Worm (Caenorhabditis elegans) whole organism, young adult: ENCODE data around the gene hlh-4.
A peak's percentile ranks its signal among the peaks of the same experiment; 100 is the strongest.

Experiments used
- D2030.7 ChIP-seq: fragments of 200-800 bp; sonication (Bioruptor generic); IDR thresholded peaks from 2 replicates; pipeline ENCODE4 v1.3.6; 2022; ENCODE audit warnings: missing genetic modification reagents, missing genetic modification characterization, missing compliant biosample characterization
- F33H1.4 ChIP-seq: fragments of 200-800 bp; sonication (Bioruptor generic); IDR thresholded peaks from 2 replicates; pipeline ENCODE4 v1.3.6; 2022; ENCODE audit warnings: missing genetic modification reagents, missing genetic modification characterization, missing compliant biosample characterization
- F55B11.4 ChIP-seq: sonication (generic microtip); optimal IDR thresholded peaks from 2 replicates; lab custom pipeline; 2016; ENCODE audit warnings: missing compliant biosample characterization, missing genetic modification characterization, borderline replicate concordance; ENCODE audit not compliant: insufficient read depth
- F57A8.1 ChIP-seq: fragments of 200-800 bp; sonication (Bioruptor generic); optimal IDR thresholded peaks from 2 replicates; lab custom pipeline; 2018; ENCODE audit warnings: mild to moderate bottlenecking, missing genetic modification characterization, moderate library complexity, missing compliant biosample characterization
- F57C9.4 ChIP-seq: sonication (generic microtip); optimal IDR thresholded peaks from 2 replicates; lab custom pipeline; 2017; ENCODE audit warnings: mild to moderate bottlenecking, missing genetic modification characterization, missing compliant biosample characterization
- ZK185.1 ChIP-seq: sonication (generic microtip); optimal IDR thresholded peaks from 2 replicates; lab custom pipeline; 2016; ENCODE audit warnings: mild to moderate bottlenecking, missing genetic modification characterization, missing compliant biosample characterization; ENCODE audit not compliant: poor library complexity, severe bottlenecking
- aptf-3 ChIP-seq: fragments of 200-800 bp; sonication (Bioruptor generic); IDR thresholded peaks from 2 replicates; pipeline ENCODE4 v1.3.6; 2022; ENCODE audit warnings: missing genetic modification characterization, missing compliant biosample characterization
- athp-1 ChIP-seq: sonication (generic microtip); optimal IDR thresholded peaks from 2 replicates; lab custom pipeline; 2017; ENCODE audit warnings: mild to moderate bottlenecking, missing genetic modification characterization, missing compliant biosample characterization
- attf-3 ChIP-seq: fragments of 200-800 bp; sonication (Bioruptor generic); conservative IDR thresholded peaks from 2 replicates; pipeline ENCODE4 v1.3.6; 2022; ENCODE audit warnings: missing genetic modification reagents, missing genetic modification characterization, missing compliant biosample characterization
- attf-5 ChIP-seq: fragments of 200-800 bp; sonication (Bioruptor generic); optimal IDR thresholded peaks from 2 replicates; lab custom pipeline; 2018; ENCODE audit warnings: mild to moderate bottlenecking, missing genetic modification characterization, missing compliant biosample characterization
- attf-6 ChIP-seq: fragments of 200-800 bp; sonication (Bioruptor generic); IDR thresholded peaks from 2 replicates; pipeline ENCODE4 v1.3.6; 2022; ENCODE audit warnings: missing genetic modification reagents, missing genetic modification characterization, missing compliant biosample characterization
- bed-1 ChIP-seq: fragments of 200-800 bp; sonication (Bioruptor generic); IDR thresholded peaks from 2 replicates; pipeline ENCODE4 v1.3.6; 2022; ENCODE audit warnings: missing genetic modification reagents, missing genetic modification characterization, missing compliant biosample characterization
- ccch-3 ChIP-seq: fragments of 200-800 bp; sonication (Bioruptor generic); optimal IDR thresholded peaks from 2 replicates; lab custom pipeline; 2018; ENCODE audit warnings: mild to moderate bottlenecking, missing genetic modification characterization, missing compliant biosample characterization
- ceh-27 ChIP-seq: fragments of 200-800 bp; sonication (Bioruptor generic); optimal IDR thresholded peaks from 2 replicates; lab custom pipeline; 2018; ENCODE audit warnings: mild to moderate bottlenecking, missing genetic modification characterization, moderate library complexity, missing compliant biosample characterization
- ceh-58 ChIP-seq: fragments of 200-800 bp; sonication (Bioruptor generic); IDR thresholded peaks from 2 replicates; pipeline ENCODE4 v1.3.6; 2022; ENCODE audit warnings: missing genetic modification characterization, missing compliant biosample characterization
- ceh-91 ChIP-seq: fragments of 200-800 bp; sonication (Bioruptor generic); IDR thresholded peaks from 2 replicates; pipeline ENCODE4 v1.3.6; 2022; ENCODE audit warnings: missing genetic modification reagents, missing genetic modification characterization, missing compliant biosample characterization
- chd-7 ChIP-seq: sonication (generic microtip); optimal IDR thresholded peaks from 2 replicates; lab custom pipeline; 2016; ENCODE audit warnings: mild to moderate bottlenecking, missing genetic modification characterization, moderate library complexity, missing compliant biosample characterization
- die-1 ChIP-seq: sonication (generic microtip); optimal IDR thresholded peaks from 2 replicates; lab custom pipeline; 2016; ENCODE audit warnings: missing genotype, mild to moderate bottlenecking, missing genetic modification characterization, missing compliant biosample characterization
- dox-1 ChIP-seq: fragments of 200-800 bp; sonication (Bioruptor generic); IDR thresholded peaks from 2 replicates; pipeline ENCODE4 v1.3.6; 2022; ENCODE audit warnings: missing genetic modification reagents, missing genetic modification characterization, missing compliant biosample characterization
- fkh-3 ChIP-seq: sonication (generic microtip); optimal IDR thresholded peaks from 2 replicates; lab custom pipeline; 2016; ENCODE audit warnings: mild to moderate bottlenecking, missing genetic modification characterization, missing compliant biosample characterization
- him-1 ChIP-seq: sonication (generic microtip); optimal IDR thresholded peaks from 2 replicates; lab custom pipeline; 2016; ENCODE audit warnings: missing genotype, missing genetic modification reagents, missing genetic modification characterization, missing compliant biosample characterization
- hmg-1.2 ChIP-seq: fragments of 200-800 bp; sonication (Bioruptor generic); IDR thresholded peaks from 2 replicates; pipeline ENCODE4 v1.3.6; 2022; ENCODE audit warnings: missing genetic modification reagents, missing genetic modification characterization, missing compliant biosample characterization
- hsf-1 ChIP-seq: fragments of 200-800 bp; sonication (Bioruptor generic); IDR thresholded peaks from 2 replicates; pipeline ENCODE4 v1.3.6; 2022; ENCODE audit warnings: missing genetic modification reagents, missing genetic modification characterization, missing compliant biosample characterization
- let-526 ChIP-seq: fragments of 200-800 bp; sonication (Bioruptor generic); IDR thresholded peaks from 2 replicates; pipeline ENCODE4 v1.3.6; 2022; ENCODE audit warnings: missing genetic modification reagents, missing genetic modification characterization, missing compliant biosample characterization
- lin-26 ChIP-seq: fragments of 200-800 bp; sonication (Bioruptor generic); IDR thresholded peaks from 2 replicates; pipeline ENCODE4 v1.3.6; 2022; ENCODE audit warnings: missing genetic modification reagents, missing genetic modification characterization, missing compliant biosample characterization
- lin-35 ChIP-seq, 3 experiments: fragments of 150-350 bp in 2 of 3; sonication (generic microtip) in 1 of 3; optimal IDR thresholded peaks; 2 replicates each; lab custom pipeline; 2014 to 2018; ENCODE audit warnings: missing biosample characterization in 3 of 3, missing genetic modification characterization in 3 of 3, missing genetic modification reagents in 3 of 3
- lin-54 ChIP-seq: fragments of 200-800 bp; sonication (Bioruptor generic); optimal IDR thresholded peaks from 2 replicates; lab custom pipeline; 2018; ENCODE audit warnings: mild to moderate bottlenecking, missing genetic modification characterization, missing compliant biosample characterization
- lsl-1 ChIP-seq: fragments of 200-800 bp; sonication (Bioruptor generic); optimal IDR thresholded peaks from 2 replicates; lab custom pipeline; 2018; ENCODE audit warnings: mild to moderate bottlenecking, missing genetic modification characterization, moderate library complexity, missing compliant biosample characterization
- madf-8 ChIP-seq: fragments of 200-800 bp; sonication (Bioruptor generic); conservative IDR thresholded peaks from 2 replicates; pipeline ENCODE4 v1.3.6; 2022; ENCODE audit warnings: missing genetic modification reagents, missing genetic modification characterization, missing compliant biosample characterization
- mcd-1 ChIP-seq: fragments of 200-800 bp; sonication (Bioruptor generic); IDR thresholded peaks from 2 replicates; pipeline ENCODE4 v1.3.6; 2022; ENCODE audit warnings: missing genetic modification reagents, missing genetic modification characterization, missing compliant biosample characterization
- mes-4 ChIP-seq: sonication (generic microtip); optimal IDR thresholded peaks from 2 replicates; lab custom pipeline; 2016; ENCODE audit warnings: missing genotype, missing genetic modification characterization, missing compliant biosample characterization
- nfya-2 ChIP-seq: fragments of 200-800 bp; sonication (Bioruptor generic); IDR thresholded peaks from 2 replicates; pipeline ENCODE4 v1.3.6; 2022; ENCODE audit warnings: missing genetic modification reagents, missing genetic modification characterization, missing compliant biosample characterization
- nhr-120 ChIP-seq: fragments of 200-800 bp; sonication (Bioruptor generic); IDR thresholded peaks from 2 replicates; pipeline ENCODE4 v1.3.6; 2022; ENCODE audit warnings: missing genetic modification characterization, missing compliant biosample characterization
- nhr-80 ChIP-seq: sonication (generic microtip); optimal IDR thresholded peaks from 2 replicates; lab custom pipeline; 2016; ENCODE audit warnings: missing genetic modification characterization, missing compliant biosample characterization
- nhr-90 ChIP-seq: sonication (generic microtip); optimal IDR thresholded peaks from 2 replicates; lab custom pipeline; 2016; ENCODE audit warnings: missing genotype, mild to moderate bottlenecking, missing genetic modification characterization, missing compliant biosample characterization
- repo-1 ChIP-seq: sonication (generic microtip); optimal IDR thresholded peaks from 2 replicates; lab custom pipeline; 2017; ENCODE audit warnings: mild to moderate bottlenecking, missing genetic modification characterization, missing compliant biosample characterization
- rpc-1 ChIP-seq, 2 experiments: fragments of 150-350 bp in 1 of 2; sonication (generic microtip) in 1 of 2; optimal IDR thresholded peaks; 2 replicates each; lab custom pipeline; 2014 to 2018; ENCODE audit warnings: missing biosample characterization in 1 of 2, missing genetic modification characterization in 1 of 2, missing genetic modification reagents in 1 of 2, missing genotype in 1 of 2
- snpc-1.1 ChIP-seq: sonication (generic microtip); optimal IDR thresholded peaks from 2 replicates; lab custom pipeline; 2017; ENCODE audit warnings: missing genetic modification characterization, mild to moderate bottlenecking, missing compliant biosample characterization, antibody characterized with exemption, moderate library complexity, missing genotype, missing genetic modification reagents; ENCODE audit not compliant: insufficient read depth
- snpc-3.4 ChIP-seq: sonication (generic microtip); optimal IDR thresholded peaks from 2 replicates; lab custom pipeline; 2017; ENCODE audit warnings: missing genetic modification characterization, mild to moderate bottlenecking, missing compliant biosample characterization, antibody characterized with exemption, moderate library complexity, missing genotype, missing genetic modification reagents
- tbp1 ChIP-seq: fragments of 200-800 bp; sonication (Bioruptor generic); optimal IDR thresholded peaks from 2 replicates; lab custom pipeline; 2018; ENCODE audit warnings: mild to moderate bottlenecking, missing genetic modification characterization, missing compliant biosample characterization
- zfh-2 ChIP-seq: fragments of 200-800 bp; sonication (Bioruptor generic); conservative IDR thresholded peaks from 2 replicates; pipeline ENCODE4 v1.3.6; 2022; ENCODE audit warnings: missing genetic modification reagents, missing genetic modification characterization, missing compliant biosample characterization
- ztf-26 ChIP-seq: sonication (generic microtip); optimal IDR thresholded peaks from 2 replicates; lab custom pipeline; 2017; ENCODE audit warnings: missing genetic modification characterization, missing compliant biosample characterization
- ztf-3 ChIP-seq: fragments of 200-800 bp; sonication (Bioruptor generic); optimal IDR thresholded peaks from 2 replicates; lab custom pipeline; 2018; ENCODE audit warnings: mild to moderate bottlenecking, missing genetic modification characterization, missing compliant biosample characterization
- ztf-6 ChIP-seq: fragments of 200-800 bp; sonication (Bioruptor generic); IDR thresholded peaks from 2 replicates; pipeline ENCODE4 v1.3.6; 2022; ENCODE audit warnings: missing genetic modification reagents, missing genetic modification characterization, missing compliant biosample characterization

The hlh-4 gene

ce11 chrIII:9746665-9747064, 7.8 kb upstream of the hlh-4 start (continued):
- TF ChIP-seq nhr-80 (tag; lab: Kevin White, UChicago), result no peak
- no peak for TF ChIP-seq ztf-3 (GFP tag; lab: Kevin White, UChicago)
- no peak for TF ChIP-seq mcd-1 (GFP tag; lab: Robert Waterston, UW)
- TF ChIP-seq tbp1 (GFP tag; lab: Kevin White, UChicago), result peak; percentile 17
- TF ChIP-seq lin-26 (GFP tag; lab: Robert Waterston, UW), result no peak
- no peak for TF ChIP-seq bed-1 (GFP tag; lab: Robert Waterston, UW)
- TF ChIP-seq attf-5 (GFP tag; lab: Kevin White, UChicago), result no peak
- no peak for TF ChIP-seq him-1 (tag; lab: Kevin White, UChicago)
- no peak for TF ChIP-seq athp-1 (tag; lab: Kevin White, UChicago)
- no peak for TF ChIP-seq fkh-3 (tag; lab: Kevin White, UChicago)
- peak; percentile 63 for TF ChIP-seq D2030.7 (GFP tag; lab: Robert Waterston, UW)
- TF ChIP-seq ztf-26 (tag; lab: Kevin White, UChicago), result no peak
- no peak for TF ChIP-seq nhr-90 (tag; lab: Kevin White, UChicago)
- peak; percentile 37 for TF ChIP-seq lin-54 (GFP tag; lab: Kevin White, UChicago)
- TF ChIP-seq ccch-3 (GFP tag; lab: Kevin White, UChicago), result no peak
- no peak for TF ChIP-seq ceh-58 (GFP tag; lab: Robert Waterston, UW)
- no peak for TF ChIP-seq ceh-27 (GFP tag; lab: Kevin White, UChicago)
- no peak for TF ChIP-seq die-1 (tag; lab: Kevin White, UChicago)
- TF ChIP-seq madf-8 (GFP tag; lab: Robert Waterston, UW), result peak; percentile 70
- TF ChIP-seq chd-7 (tag; lab: Kevin White, UChicago), result no peak
- TF ChIP-seq snpc-1.1 (tag; lab: Kevin White, UChicago), result no peak
- TF ChIP-seq dox-1 (GFP tag; lab: Robert Waterston, UW), result no peak
- no peak for TF ChIP-seq lin-35 (GFP tag; optimal IDR thresholded peaks at IDR 0.05; lab: Kevin White, UChicago)
- no peak for TF ChIP-seq nhr-120
- TF ChIP-seq ztf-6 (GFP tag; lab: Robert Waterston, UW), result no peak
- TF ChIP-seq repo-1 (tag; lab: Kevin White, UChicago), result no peak
- no peak for TF ChIP-seq aptf-3
- TF ChIP-seq F57A8.1 (GFP tag; lab: Kevin White, UChicago), result no peak
- no peak for TF ChIP-seq zfh-2 (GFP tag; lab: Robert Waterston, UW)
- no peak for TF ChIP-seq rpc-1 (optimal IDR thresholded peaks at IDR 0.05; lab: Kevin White, UChicago)
- TF ChIP-seq rpc-1 (tag; optimal IDR thresholded peaks at IDR 0.05; lab: Kevin White, UChicago), result no peak
- TF ChIP-seq ZK185.1, result no peak
- no peak for TF ChIP-seq let-526
- no peak for TF ChIP-seq F57C9.4 (tag; lab: Kevin White, UChicago)
- TF ChIP-seq mes-4, result no peak
- TF ChIP-seq hmg-1.2 (GFP tag; lab: Robert Waterston, UW), result peak; percentile 75
- no peak for TF ChIP-seq F55B11.4 (tag; lab: Kevin White, UChicago)
- peak; percentile 22 for TF ChIP-seq snpc-3.4 (tag; lab: Kevin White, UChicago)
- no peak for TF ChIP-seq attf-3 (GFP tag; lab: Robert Waterston, UW)
- TF ChIP-seq attf-6, result no peak
- TF ChIP-seq lsl-1, result peak; percentile 65
- peak; percentile 72 for TF ChIP-seq F33H1.4 (GFP tag; lab: Robert Waterston, UW)
- no peak for TF ChIP-seq nfya-2
- TF ChIP-seq ceh-91, result peak; percentile 74
- 0 out of 2 replicates have a peak, but pooled peaks have one; percentile 24 for TF ChIP-seq hsf-1 (GFP tag; lab: Robert Waterston, UW)
